Fruit fly (Drosophila melanogaster) whole organism, embryonic: ENCODE measurements around the gene mtTFB2.
A peak's percentile ranks its signal among the peaks of the same experiment; 100 is the strongest.

Experiments
- Aef1 ChIP-seq: fragments of 200-800 bp; sonication (Bioruptor generic); IDR thresholded peaks from 3 replicates; pipeline ENCODE4 v1.3.6; 2022; ENCODE audit warnings: missing biosample characterization, missing genetic modification characterization
- Atf-2 ChIP-seq: fragments of 200-800 bp; sonication (Bioruptor generic); optimal IDR thresholded peaks from 2 replicates; lab custom pipeline; 2016; ENCODE audit warnings: missing biosample characterization, missing genetic modification characterization
- Awh ChIP-seq: fragments of 200-800 bp; sonication (Bioruptor generic); IDR thresholded peaks from 2 replicates; pipeline ENCODE4, ENCODE4 v1.3.6; 2022; ENCODE audit warnings: missing biosample characterization, missing genetic modification characterization
- CG10462 ChIP-seq: fragments of 200-800 bp; sonication (Bioruptor generic); optimal IDR thresholded peaks from 2 replicates; lab custom pipeline; 2016; ENCODE audit warnings: missing biosample characterization, missing genetic modification characterization
- CG11695 ChIP-seq: fragments of 200-800 bp; sonication (Bioruptor generic); IDR thresholded peaks from 3 replicates; pipeline ENCODE4 v1.3.6; 2022; ENCODE audit warnings: missing biosample characterization, missing genetic modification characterization
- CG13123 ChIP-seq: fragments of 200-800 bp; sonication (Bioruptor generic); optimal IDR thresholded peaks from 2 replicates; lab custom pipeline; 2016; ENCODE audit warnings: missing biosample characterization, missing genetic modification characterization
- CG14050 ChIP-seq: fragments of 200-800 bp; sonication (Bioruptor generic); IDR thresholded peaks from 3 replicates; pipeline ENCODE4 v1.3.6; 2022; ENCODE audit warnings: missing biosample characterization, missing genetic modification characterization
- CG16813 ChIP-seq: fragments of 200-800 bp; sonication (Bioruptor generic); IDR thresholded peaks from 3 replicates; pipeline ENCODE4 v1.3.6; 2022; ENCODE audit warnings: missing biosample characterization, missing genetic modification characterization; ENCODE audit not compliant: partially characterized antibody
- CG17829 ChIP-seq: fragments of 200-800 bp; optimal IDR thresholded peaks from 2 replicates; lab custom pipeline; 2019; ENCODE audit warnings: missing biosample characterization, mild to moderate bottlenecking, missing genetic modification characterization, moderate library complexity
- CG2678 ChIP-seq: fragments of 200-800 bp; sonication (Bioruptor generic); optimal IDR thresholded peaks from 3 replicates; lab custom pipeline; 2019; ENCODE audit warnings: missing biosample characterization, mild to moderate bottlenecking, missing genetic modification characterization, moderate library complexity
- CG43689 ChIP-seq: fragments of 200-800 bp; sonication (Bioruptor generic); IDR thresholded peaks from 2 replicates; pipeline ENCODE4 v1.3.6; 2022; ENCODE audit warnings: missing biosample characterization, missing genetic modification characterization
- CG4820 ChIP-seq: fragments of 200-800 bp; sonication (Bioruptor generic); optimal IDR thresholded peaks from 3 replicates; lab custom pipeline; 2016; ENCODE audit warnings: missing biosample characterization, missing genetic modification characterization
- CG7839 ChIP-seq: fragments of 200-800 bp; sonication (Bioruptor generic); optimal IDR thresholded peaks from 3 replicates; lab custom pipeline; 2018; ENCODE audit warnings: missing biosample characterization, mild to moderate bottlenecking, missing genetic modification characterization, moderate library complexity
- CTCF ChIP-seq: fragments of 200-800 bp; sonication (Bioruptor generic); optimal IDR thresholded peaks from 2 replicates; lab custom pipeline; 2017; ENCODE audit warnings: missing biosample characterization, mild to moderate bottlenecking, missing genetic modification characterization, moderate library complexity
- Chrac-16 ChIP-seq: fragments of 200-800 bp; sonication (Bioruptor generic); optimal IDR thresholded peaks from 3 replicates; lab custom pipeline; 2016; ENCODE audit warnings: missing biosample characterization, missing genetic modification characterization
- Fer3 ChIP-seq: fragments of 200-800 bp; sonication (Bioruptor generic); optimal IDR thresholded peaks from 2 replicates; lab custom pipeline; 2018; ENCODE audit warnings: missing biosample characterization, mild to moderate bottlenecking, missing genetic modification characterization, moderate library complexity
- H15 ChIP-seq: fragments of 200-800 bp; sonication (Bioruptor generic); IDR thresholded peaks from 3 replicates; pipeline ENCODE4 v1.3.6; 2022; ENCODE audit warnings: missing biosample characterization, missing genetic modification characterization
- Hand ChIP-seq: fragments of 200-800 bp; sonication (Bioruptor generic); optimal IDR thresholded peaks from 2 replicates; lab custom pipeline; 2017; ENCODE audit warnings: mild to moderate bottlenecking, missing biosample characterization, missing genetic modification reagents, missing genetic modification characterization
- Hr39 ChIP-seq: fragments of >200 bp; optimal IDR thresholded peaks from 2 replicates; lab custom pipeline; 2017
- Hsf ChIP-seq: fragments of 200-800 bp; sonication (Bioruptor generic); optimal IDR thresholded peaks from 3 replicates; lab custom pipeline; 2016; ENCODE audit warnings: missing biosample characterization, missing genetic modification characterization
- Med ChIP-seq: fragments of 200-800 bp; sonication (Bioruptor generic); peaks from one replicate; lab custom pipeline; 2016; ENCODE audit warnings: missing biosample characterization, missing genetic modification characterization, mild to moderate bottlenecking, inconsistent platforms, moderate library complexity
- Oli ChIP-seq: fragments of 200-800 bp; sonication (Bioruptor generic); optimal IDR thresholded peaks from 2 replicates; lab custom pipeline; 2018; ENCODE audit warnings: missing biosample characterization, mild to moderate bottlenecking, missing genetic modification characterization, moderate library complexity
- Pdp1 ChIP-seq, 2 experiments: fragments of 200-800 bp; sonication (Bioruptor generic); optimal IDR thresholded peaks; 3 replicates each; lab custom pipeline; 2016; ENCODE audit warnings: missing biosample characterization in 2 of 2, missing genetic modification characterization in 2 of 2, mild to moderate bottlenecking in 1 of 2, moderate library complexity in 1 of 2
- Six4 ChIP-seq: fragments of 200-800 bp; sonication (Bioruptor generic); optimal IDR thresholded peaks from 2 replicates; lab custom pipeline; 2016; ENCODE audit warnings: missing biosample characterization, missing genetic modification characterization
- Stat92E ChIP-seq, 3 experiments: fragments of >200 bp in 2 of 3; fragments of 200-800 bp in 1 of 3; sonication (Bioruptor generic) in 1 of 3; optimal IDR thresholded peaks; 2 replicates each; lab custom pipeline; 2017 to 2019; ENCODE audit warnings: missing biosample characterization in 3 of 3, missing genetic modification characterization in 3 of 3, mild to moderate bottlenecking in 1 of 3, moderate library complexity in 1 of 3
- Taf1 ChIP-seq: fragments of 200-800 bp; sonication (Bioruptor generic); IDR thresholded peaks from 2 replicates; pipeline ENCODE4 v1.3.6; 2022; ENCODE audit warnings: missing biosample characterization, missing genetic modification characterization
- Xbp1 ChIP-seq: fragments of 200-800 bp; sonication (Bioruptor generic); optimal IDR thresholded peaks from 3 replicates; lab custom pipeline; 2016; ENCODE audit warnings: missing biosample characterization, mild to moderate bottlenecking, missing genetic modification characterization
- ash1 ChIP-seq: fragments of 200-800 bp; sonication (Bioruptor generic); optimal IDR thresholded peaks from 2 replicates; lab custom pipeline; 2018; ENCODE audit warnings: missing biosample characterization, mild to moderate bottlenecking, missing genetic modification characterization
- ato ChIP-seq: fragments of 200-800 bp; sonication (Bioruptor generic); IDR thresholded peaks from 2 replicates; pipeline ENCODE4 v1.3.6; 2022; ENCODE audit warnings: missing biosample characterization, missing genetic modification characterization; ENCODE audit not compliant: partially characterized antibody
- bab2 ChIP-seq: fragments of 200-800 bp; sonication (Bioruptor generic); optimal IDR thresholded peaks from 2 replicates; lab custom pipeline; 2016; ENCODE audit warnings: missing biosample characterization, missing genetic modification characterization
- cg ChIP-seq: fragments of 200-800 bp; sonication (Bioruptor generic); optimal IDR thresholded peaks from 3 replicates; lab custom pipeline; 2019; ENCODE audit warnings: missing biosample characterization, mild to moderate bottlenecking, missing genetic modification characterization, moderate library complexity
- chinmo ChIP-seq: fragments of 200-800 bp; sonication (Bioruptor generic); IDR thresholded peaks from 4 replicates; pipeline ENCODE4 v1.3.6; 2022; ENCODE audit warnings: missing biosample characterization, missing genetic modification characterization; ENCODE audit not compliant: partially characterized antibody
- danr ChIP-seq: fragments of 200-800 bp; sonication (Bioruptor generic); IDR thresholded peaks from 2 replicates; pipeline ENCODE4 v1.3.6; 2022; ENCODE audit warnings: missing biosample characterization, missing genetic modification characterization
- fru ChIP-seq: fragments of >200 bp; optimal IDR thresholded peaks from 2 replicates; lab custom pipeline; 2017
- gem ChIP-seq: fragments of 200-800 bp; sonication (Bioruptor generic); optimal IDR thresholded peaks from 2 replicates; lab custom pipeline; 2019; ENCODE audit warnings: missing biosample characterization, mild to moderate bottlenecking, missing genetic modification characterization, moderate library complexity
- hkb ChIP-seq, 2 experiments: fragments of 200-800 bp in 1 of 2; fragments of >200 bp in 1 of 2; sonication (Bioruptor generic) in 1 of 2; IDR thresholded peaks in 1 of 2; optimal IDR thresholded peaks in 1 of 2; 2 replicates each; pipeline versions ENCODE4 v1.3.6 to Lab custom; 2017 to 2022; ENCODE audit warnings: missing biosample characterization in 1 of 2, missing genetic modification characterization in 1 of 2
- lab ChIP-seq: fragments of 200-800 bp; sonication (Bioruptor generic); optimal IDR thresholded peaks from 3 replicates; lab custom pipeline; 2017; ENCODE audit warnings: missing biosample characterization, missing genetic modification characterization, mild to moderate bottlenecking, moderate library complexity, missing genetic modification reagents
- lbe ChIP-seq: fragments of 200-800 bp; sonication (Bioruptor generic); optimal IDR thresholded peaks from 2 replicates; lab custom pipeline; 2016; ENCODE audit warnings: missing biosample characterization, mild to moderate bottlenecking, missing genetic modification characterization
- lola ChIP-seq, 3 experiments: fragments of >200 bp in 2 of 3; fragments of 200-800 bp in 1 of 3; sonication (Bioruptor generic) in 1 of 3; optimal IDR thresholded peaks; 2 replicates each; lab custom pipeline; 2017 to 2019; ENCODE audit warnings: missing biosample characterization in 3 of 3, missing genetic modification characterization in 3 of 3, mild to moderate bottlenecking in 1 of 3, moderate library complexity in 1 of 3
- nmo ChIP-seq: fragments of 200-800 bp; sonication (Bioruptor generic); optimal IDR thresholded peaks from 2 replicates; lab custom pipeline; 2018; ENCODE audit warnings: missing biosample characterization, mild to moderate bottlenecking, missing genetic modification characterization, moderate library complexity
- oc ChIP-seq: fragments of 200-800 bp; sonication (Bioruptor generic); optimal IDR thresholded peaks from 2 replicates; lab custom pipeline; 2018; ENCODE audit warnings: missing biosample characterization, mild to moderate bottlenecking, missing genetic modification characterization, moderate library complexity
- prd ChIP-seq, 3 experiments: fragments of >200 bp in 2 of 3; fragments of 200-800 bp in 1 of 3; sonication (Bioruptor generic) in 1 of 3; optimal IDR thresholded peaks in 2 of 3; IDR thresholded peaks in 1 of 3; 2 replicates in 2 of 3; 3 replicates in 1 of 3; pipeline versions ENCODE4 v1.3.6 to Lab custom; 2017 to 2022; ENCODE audit warnings: missing biosample characterization in 1 of 3, missing genetic modification characterization in 1 of 3
- psq ChIP-seq: fragments of 200-800 bp; sonication (Bioruptor generic); optimal IDR thresholded peaks from 2 replicates; lab custom pipeline; 2017; ENCODE audit warnings: missing biosample characterization, missing genetic modification characterization
- sens ChIP-seq: fragments of 200-800 bp; sonication (Bioruptor generic); peaks from one replicate; lab custom pipeline; 2016; ENCODE audit warnings: missing biosample characterization, missing genetic modification characterization
- sima ChIP-seq: fragments of 200-800 bp; sonication (Bioruptor generic); optimal IDR thresholded peaks from 2 replicates; lab custom pipeline; 2016; ENCODE audit warnings: missing biosample characterization, missing genetic modification characterization
- slou ChIP-seq: fragments of 200-800 bp; sonication (Bioruptor generic); optimal IDR thresholded peaks from 3 replicates; lab custom pipeline; 2016; ENCODE audit warnings: missing biosample characterization, missing genetic modification characterization
- sug ChIP-seq: fragments of 200-800 bp; optimal IDR thresholded peaks from 2 replicates; lab custom pipeline; 2019; ENCODE audit warnings: missing biosample characterization, mild to moderate bottlenecking, missing genetic modification characterization, moderate library complexity
- unpg ChIP-seq: fragments of 200-800 bp; sonication (Bioruptor generic); optimal IDR thresholded peaks from 3 replicates; lab custom pipeline; 2018; ENCODE audit warnings: missing biosample characterization, mild to moderate bottlenecking, missing genetic modification characterization, moderate library complexity
- wek ChIP-seq: fragments of 200-800 bp; sonication (Bioruptor generic); optimal IDR thresholded peaks from 3 replicates; lab custom pipeline; 2018; ENCODE audit warnings: missing biosample characterization, mild to moderate bottlenecking, missing genetic modification characterization, moderate library complexity

Gene mtTFB2

DNA sequence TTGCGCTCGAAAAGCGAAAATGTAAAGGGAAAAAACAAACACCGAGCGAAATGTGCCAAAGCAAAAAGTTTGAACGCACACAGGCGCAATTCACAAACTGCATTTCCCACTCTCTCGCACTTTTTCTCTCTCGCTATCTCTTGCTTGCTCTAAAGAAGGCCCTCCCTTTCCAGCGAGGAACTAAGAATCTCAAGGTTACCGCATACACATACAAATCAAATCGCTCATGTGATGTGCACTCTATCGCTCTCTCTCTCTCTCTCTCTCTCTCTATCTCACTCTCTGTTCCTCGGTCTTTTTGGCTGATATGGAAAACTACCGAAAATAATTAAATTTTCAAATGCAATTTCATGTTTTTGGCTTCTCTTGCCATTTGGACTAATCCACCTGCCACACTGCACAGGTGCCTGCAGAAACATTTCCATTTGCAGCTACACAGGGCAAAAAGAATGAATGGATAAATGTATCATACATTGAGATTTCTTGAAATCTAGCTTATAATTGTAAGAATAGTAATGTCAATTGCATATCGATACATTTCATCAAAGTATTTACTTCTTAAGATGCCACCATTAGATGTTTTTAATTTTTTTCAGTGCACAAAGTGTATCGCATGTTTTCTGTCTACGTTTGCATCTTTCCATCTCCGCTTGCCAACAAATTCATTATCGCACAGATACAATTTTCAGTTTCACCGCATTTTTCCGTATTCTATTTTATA lies 34.1 kb downstream of the mtTFB2 start (continued):
- TF ChIP-seq ato (GFP tag; lab: Robert Waterston, UW) = no peak
- TF ChIP-seq CG16813 (GFP tag; lab: Robert Waterston, UW) = no peak
- TF ChIP-seq Xbp1 (GFP tag; lab: Kevin White, UChicago) = peak; percentile 28
- peak; percentile 57 for TF ChIP-seq Med (GFP tag; lab: Kevin White, UChicago)
- no peak for TF ChIP-seq Taf1 (GFP tag; lab: Robert Waterston, UW)
- TF ChIP-seq lola (GFP tag; optimal IDR thresholded peaks at IDR 0.05; lab: Kevin White, UChicago) = no peak
- TF ChIP-seq CG10462 (GFP tag; lab: Kevin White, UChicago) = no peak
- peak; percentile 72; the same call in 2 of the 4 replicates for TF ChIP-seq chinmo (GFP tag; lab: Robert Waterston, UW)
- no peak for TF ChIP-seq H15 (GFP tag; lab: Robert Waterston, UW)
- peak; percentile 33 for TF ChIP-seq lab (GFP tag; lab: Kevin White, UChicago)
- TF ChIP-seq fru (lab: Kevin White, UChicago) = no peak
- peak; percentile 26; the same call in 1 of the 3 replicates for TF ChIP-seq Aef1 (GFP tag; lab: Robert Waterston, UW)
- TF ChIP-seq hkb (optimal IDR thresholded peaks at IDR 0.05; lab: Kevin White, UChicago) = no peak
- TF ChIP-seq hkb (GFP tag; IDR thresholded peaks at IDR 0.05; lab: Robert Waterston, UW) = peak; percentile 65
- no peak for TF ChIP-seq psq (GFP tag; lab: Kevin White, UChicago)
- no peak for TF ChIP-seq prd (optimal IDR thresholded peaks at IDR 0.05; lab: Kevin White, UChicago)
- TF ChIP-seq prd (GFP tag; IDR thresholded peaks at IDR 0.05; lab: Robert Waterston, UW) = peak; percentile 64
- TF ChIP-seq unpg (GFP tag; lab: Kevin White, UChicago) = no peak
- no peak for TF ChIP-seq oc
- TF ChIP-seq CG2678 = no peak
- TF ChIP-seq CG11695 (GFP tag; lab: Robert Waterston, UW) = 0 out of 3 replicates have a peak, but pooled peaks have one; percentile 35
- peak; percentile 17 to 22 for TF ChIP-seq Pdp1 (GFP tag; optimal IDR thresholded peaks at IDR 0.05; lab: Kevin White, UChicago)
- TF ChIP-seq sima (GFP tag; lab: Kevin White, UChicago) = no peak
- no peak for TF ChIP-seq CG17829
- peak; percentile 15 for TF ChIP-seq CG4820 (GFP tag; lab: Kevin White, UChicago)
- peak; percentile 11 for TF ChIP-seq bab2 (GFP tag; lab: Kevin White, UChicago)
- no peak for TF ChIP-seq wek (GFP tag; lab: Kevin White, UChicago)
- no peak for TF ChIP-seq ash1 (GFP tag; lab: Kevin White, UChicago)
- no peak for TF ChIP-seq danr (GFP tag; lab: Robert Waterston, UW)
- peak; percentile 40 for TF ChIP-seq Oli (tag; lab: Kevin White, UChicago)
- 0 out of 2 replicates have a peak, but pooled peaks have one; percentile 6 for TF ChIP-seq CG43689 (GFP tag; lab: Robert Waterston, UW)
- no peak for TF ChIP-seq Stat92E (GFP tag; optimal IDR thresholded peaks at IDR 0.05; lab: Kevin White, UChicago)
- TF ChIP-seq Atf-2 = peak; percentile 1
- no peak for TF ChIP-seq sug
- TF ChIP-seq nmo = peak; percentile 38
- peak; percentile 35 for TF ChIP-seq CG7839 (tag; lab: Kevin White, UChicago)
- TF ChIP-seq lbe (GFP tag; lab: Kevin White, UChicago) = no peak
- TF ChIP-seq Hsf (GFP tag; lab: Kevin White, UChicago) = no peak
- TF ChIP-seq Hr39 = no peak
- TF ChIP-seq sens = peak; percentile 86
- TF ChIP-seq cg (GFP tag; lab: Kevin White, UChicago) = peak; percentile 63
- TF ChIP-seq Chrac-16 (GFP tag; lab: Kevin White, UChicago) = peak; percentile 11
- TF ChIP-seq CG13123 = no peak
- TF ChIP-seq Awh (GFP tag; lab: Robert Waterston, UW) = no peak
- no peak for TF ChIP-seq Six4 (GFP tag; lab: Kevin White, UChicago)
- no peak for TF ChIP-seq CTCF (GFP tag; lab: Kevin White, UChicago)
- TF ChIP-seq gem (tag; lab: Kevin White, UChicago) = peak; percentile 62
- TF ChIP-seq Hand = no peak
- no peak for TF ChIP-seq Fer3
- TF ChIP-seq CG14050 (GFP tag; lab: Robert Waterston, UW) = no peak
- TF ChIP-seq slou (GFP tag; lab: Kevin White, UChicago) = no peak
